Worm (Caenorhabditis elegans): Measurements from ENCODE around the gene fog-2.

Gene fog-2

ce11 chrV:20198954-20199353 is at the start of gene fog-2:
Gene fog-2 (plus strand): TSS chrV:20199254.
- TF ChIP-seq nhr-25 (tag; optimal IDR thresholded peaks at IDR 0.05) (no peak), tbx-2 (tag; optimal IDR thresholded peaks at IDR 0.05) (no peak), fos-1 (tag; optimal IDR thresholded peaks at IDR 0.05) (no peak)

- no peak for TF ChIP-seq R02D3.7 (tag; optimal IDR thresholded peaks at IDR 0.05)
- no peak for TF ChIP-seq pqm-1 (tag; optimal IDR thresholded peaks at IDR 0.05)
- no peak for TF ChIP-seq nhr-23 (tag; optimal IDR thresholded peaks at IDR 0.05)
- no peak for TF ChIP-seq mdl-1 (tag; optimal IDR thresholded peaks at IDR 0.05)
- TF ChIP-seq fkh-10 (GFP tag; optimal IDR thresholded peaks at IDR 0.05): no peak
- no peak for TF ChIP-seq ZK546.5 (tag; optimal IDR thresholded peaks at IDR 0.05)
- no peak for TF ChIP-seq nhr-25 (tag; optimal IDR thresholded peaks at IDR 0.05)
- TF ChIP-seq nhr-67 (tag; optimal IDR thresholded peaks at IDR 0.05): no peak
- no peak for TF ChIP-seq hmg-11 (tag; optimal IDR thresholded peaks at IDR 0.05)
- no peak for TF ChIP-seq sea-2 (GFP tag; optimal IDR thresholded peaks at IDR 0.05)
Observed at ce11 chrV:20151432-20151831, 47.6 kb upstream of the fog-2 start, which contains the start of gene F19B2.7. Gene F19B2.7 (plus strand): TSS chrV:20151732.

ce11 chrV:20151855-20152254 is 47.2 kb upstream of the fog-2 start:
- TF ChIP-seq R02D3.7 (tag; optimal IDR thresholded peaks at IDR 0.05): no peak
- TF ChIP-seq ZK546.5 (tag; optimal IDR thresholded peaks at IDR 0.05): no peak
- no peak for TF ChIP-seq tbx-2 (tag; optimal IDR thresholded peaks at IDR 0.05)
- TF ChIP-seq mdl-1 (tag; optimal IDR thresholded peaks at IDR 0.05): no peak
- no peak for TF ChIP-seq elt-2 (tag; optimal IDR thresholded peaks at IDR 0.05)
- no peak for TF ChIP-seq ceh-82 (tag; optimal IDR thresholded peaks at IDR 0.05)
- no peak for TF ChIP-seq lin-15B (tag; optimal IDR thresholded peaks at IDR 0.05)
- no peak for TF ChIP-seq nhr-11 (tag; optimal IDR thresholded peaks at IDR 0.05)
- no peak for TF ChIP-seq hmg-11 (tag; optimal IDR thresholded peaks at IDR 0.05)
- TF ChIP-seq lsy-12 (tag; optimal IDR thresholded peaks at IDR 0.05): no peak
- no peak for TF ChIP-seq skn-1 (tag; optimal IDR thresholded peaks at IDR 0.05)

- no peak for TF ChIP-seq ceh-82 (tag; optimal IDR thresholded peaks at IDR 0.05)
- no peak for TF ChIP-seq ZK546.5 (tag; optimal IDR thresholded peaks at IDR 0.05)
- TF ChIP-seq ceh-28 (tag; optimal IDR thresholded peaks at IDR 0.05): no peak
- no peak for TF ChIP-seq tbx-2 (tag; optimal IDR thresholded peaks at IDR 0.05)
- TF ChIP-seq nfya-1 (tag; optimal IDR thresholded peaks at IDR 0.05; ENCODE audit: insufficient read depth): no peak
- TF ChIP-seq unc-62 (GFP tag; optimal IDR thresholded peaks at IDR 0.05): no peak
- TF ChIP-seq ama-1 (optimal IDR thresholded peaks at IDR 0.05): no peak
- no peak for TF ChIP-seq skn-1 (tag; optimal IDR thresholded peaks at IDR 0.05)
- no peak for TF ChIP-seq ztf-4 (tag; optimal IDR thresholded peaks at IDR 0.05)
- no peak for TF ChIP-seq pqm-1 (tag; optimal IDR thresholded peaks at IDR 0.05)
- no peak for TF ChIP-seq lin-39 (tag; optimal IDR thresholded peaks at IDR 0.05)
- TF ChIP-seq snpc-4 (tag; optimal IDR thresholded peaks at IDR 0.05): no peak
- no peak for TF ChIP-seq nhr-67 (tag; optimal IDR thresholded peaks at IDR 0.05)
Observed at ce11 chrV:20158223-20158622, 40.8 kb upstream of the fog-2 start, which contains the start of gene F19B2.6. Gene F19B2.6 (plus strand): TSS chrV:20158523.

ce11 chrV:20161781-20162289 is 37.2 kb upstream of the fog-2 start:
- TF ChIP-seq egl-27 (tag; optimal IDR thresholded peaks at IDR 0.05) (no peak), unc-62 (GFP tag; optimal IDR thresholded peaks at IDR 0.05) (no peak), pqm-1 (tag; optimal IDR thresholded peaks at IDR 0.05) (no peak)

ce11 chrV:20162290-20163104 is 36.6 kb upstream of the fog-2 start:
- TF ChIP-seq ama-1 (optimal IDR thresholded peaks at IDR 0.05) (peak; percentile 77), ceh-82 (tag; optimal IDR thresholded peaks at IDR 0.05) (no peak), elt-2 (tag; optimal IDR thresholded peaks at IDR 0.05) (peak; percentile 65), nhr-25 (tag; optimal IDR thresholded peaks at IDR 0.05) (no peak), tbx-2 (tag; optimal IDR thresholded peaks at IDR 0.05) (no peak), nhr-237 (tag; optimal IDR thresholded peaks at IDR 0.05) (no peak), pha-4 (tag; optimal IDR thresholded peaks at IDR 0.05) (peak; percentile 43), ceh-28 (tag; optimal IDR thresholded peaks at IDR 0.05) (peak; percentile 12)

ce11 chrV:20163105-20163449 is 36.0 kb upstream of the fog-2 start:
- TF ChIP-seq unc-39 (tag; optimal IDR thresholded peaks at IDR 0.05) (no peak), ama-1 (optimal IDR thresholded peaks at IDR 0.05) (peak; percentile 77)
